Worm (Caenorhabditis elegans) whole organism, L4/young adult: ENCODE data around the gene W04G3.7.

Experiments
- W03F9.2 ChIP-seq: fragments of 150-350 bp; optimal IDR thresholded peaks from 2 replicates; lab custom pipeline; 2014; ENCODE audit warnings: missing biosample characterization, missing genetic modification characterization
- dao-5 ChIP-seq: sonication (generic microtip); optimal IDR thresholded peaks from 2 replicates; lab custom pipeline; 2016; ENCODE audit warnings: missing genotype, missing genetic modification characterization, moderate library complexity, missing compliant biosample characterization
- him-1 ChIP-seq: sonication (generic microtip); optimal IDR thresholded peaks from 2 replicates; lab custom pipeline; 2016; ENCODE audit warnings: missing genotype, missing genetic modification reagents, missing genetic modification characterization, missing compliant biosample characterization

W04G3.7 gene

DNA sequence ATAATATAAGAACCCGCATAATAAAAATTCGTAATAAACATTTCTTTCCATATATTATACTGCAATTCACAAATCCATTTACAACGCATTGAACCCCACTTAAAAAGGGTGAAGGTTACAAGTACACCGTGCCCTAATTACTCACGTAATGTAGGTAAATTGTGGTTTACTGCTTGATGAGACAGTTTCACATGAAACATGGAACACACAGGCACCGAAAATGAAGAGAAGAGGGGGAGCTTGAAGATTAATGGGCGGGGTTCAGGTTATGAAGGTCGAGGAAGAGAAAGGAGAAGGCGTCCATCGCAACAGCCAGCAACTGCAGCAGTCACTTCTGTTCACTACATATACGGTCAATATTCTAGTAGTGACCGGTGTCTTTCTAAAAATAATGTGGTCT lies 25.3 kb downstream of the W04G3.7 start, which contains the start of gene lpr-6:
Gene lpr-6 (plus strand): TSS at position 251 of the 400 bp plus-strand sequence.
- TF ChIP-seq dao-5 (tag; lab: Kevin White, UChicago) (no peak), him-1 (tag; lab: Kevin White, UChicago) (no peak), W03F9.2 (tag; lab: Kevin White, UChicago) (no peak)

DNA sequence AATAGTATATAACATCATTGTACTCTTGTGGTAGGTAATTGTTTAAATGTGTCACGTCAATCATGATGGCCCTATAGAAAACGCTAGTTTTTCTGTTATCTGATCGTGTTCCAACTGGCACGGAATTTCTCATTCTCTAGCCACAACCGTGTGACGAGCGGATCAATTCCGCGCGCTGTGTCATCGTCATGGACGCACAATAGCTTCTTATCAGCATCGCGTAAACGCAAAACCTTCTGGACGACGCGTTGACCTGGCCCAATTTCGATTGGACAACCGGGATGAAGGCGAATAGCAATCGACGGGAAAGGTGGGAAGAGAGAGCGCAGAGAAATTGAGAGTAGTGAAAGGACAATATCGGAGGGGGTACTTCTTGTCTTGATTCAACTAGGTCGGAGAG lies 28.0 kb downstream of the W04G3.7 start, which contains the start of gene lpr-3:
Gene lpr-3 (plus strand): TSS at position 374 of the 400 bp plus-strand sequence.
- TF ChIP-seq W03F9.2 (tag; lab: Kevin White, UChicago): no peak
- no peak for TF ChIP-seq him-1 (tag; lab: Kevin White, UChicago)
- no peak for TF ChIP-seq dao-5 (tag; lab: Kevin White, UChicago)

DNA sequence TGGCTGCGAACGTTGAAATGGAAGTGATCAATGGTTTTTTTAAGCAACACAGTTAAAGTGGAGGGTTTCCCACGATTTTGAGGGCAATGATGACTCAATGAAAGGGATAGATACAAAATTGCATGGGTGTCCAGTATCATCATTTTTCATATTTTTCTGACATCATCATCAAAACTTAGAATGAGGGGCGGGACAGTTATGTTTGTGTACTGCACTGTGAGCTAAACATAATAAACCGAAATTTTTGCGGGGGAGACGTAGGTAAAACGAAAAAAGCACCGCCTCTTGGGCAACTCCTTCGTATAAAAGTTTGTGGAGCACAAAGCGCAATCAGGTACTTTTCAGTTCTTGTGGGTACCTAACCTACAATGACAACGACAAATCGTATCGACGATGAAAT lies 31.4 kb downstream of the W04G3.7 start, which contains the start of gene C09F12.2:
Gene C09F12.2 (plus strand): TSS at position 301 of the 400 bp plus-strand sequence.
- TF ChIP-seq W03F9.2 (tag; lab: Kevin White, UChicago) (no peak), him-1 (tag; lab: Kevin White, UChicago) (no peak), dao-5 (tag; lab: Kevin White, UChicago) (no peak)

DNA sequence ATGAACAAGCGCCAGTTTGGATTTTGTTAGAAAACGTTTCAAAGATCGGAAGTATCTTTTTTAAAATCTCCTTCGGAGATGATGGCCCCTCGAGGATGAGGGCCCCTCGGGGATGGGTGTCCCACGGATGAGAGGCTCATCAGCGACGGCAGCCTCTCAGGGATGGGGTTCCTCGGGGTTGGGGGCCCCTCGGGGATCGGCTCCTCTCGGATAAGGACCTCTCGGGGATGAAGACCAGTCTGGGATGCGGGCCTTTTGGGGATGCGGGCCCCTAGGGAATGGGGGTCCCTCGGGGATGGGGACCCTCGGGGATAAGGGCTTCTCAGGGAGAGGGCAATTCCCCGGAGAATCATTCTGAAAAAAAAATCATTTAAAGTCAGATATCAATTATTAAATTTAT lies 34.7 kb downstream of the W04G3.7 start:
- no peak for TF ChIP-seq him-1 (tag; lab: Kevin White, UChicago)

DNA sequence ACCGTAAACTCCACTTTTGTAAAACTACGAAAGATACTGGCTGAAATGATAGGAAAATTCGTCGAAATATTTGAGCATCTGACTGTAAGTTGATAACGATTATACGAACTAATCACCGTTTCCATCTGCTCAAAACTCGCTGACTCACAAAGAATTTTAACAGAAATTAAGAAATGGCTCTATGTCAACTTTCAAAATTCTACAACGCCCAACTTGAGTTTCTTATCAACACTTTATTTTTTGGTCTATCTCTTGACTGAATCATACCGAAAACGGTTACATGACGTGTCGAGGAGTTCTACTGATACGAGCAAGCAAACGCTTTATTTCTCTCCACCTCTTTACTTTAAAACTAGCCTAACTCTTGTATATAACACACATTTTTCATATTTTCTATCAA lies 37.9 kb downstream of the W04G3.7 start, which contains the start of gene clc-1:
Gene clc-1 (plus strand): TSS at position 264 of the 400 bp plus-strand sequence.
- TF ChIP-seq dao-5 (tag; lab: Kevin White, UChicago): no peak
- no peak for TF ChIP-seq W03F9.2 (tag; lab: Kevin White, UChicago)
- TF ChIP-seq him-1 (tag; lab: Kevin White, UChicago): no peak

DNA sequence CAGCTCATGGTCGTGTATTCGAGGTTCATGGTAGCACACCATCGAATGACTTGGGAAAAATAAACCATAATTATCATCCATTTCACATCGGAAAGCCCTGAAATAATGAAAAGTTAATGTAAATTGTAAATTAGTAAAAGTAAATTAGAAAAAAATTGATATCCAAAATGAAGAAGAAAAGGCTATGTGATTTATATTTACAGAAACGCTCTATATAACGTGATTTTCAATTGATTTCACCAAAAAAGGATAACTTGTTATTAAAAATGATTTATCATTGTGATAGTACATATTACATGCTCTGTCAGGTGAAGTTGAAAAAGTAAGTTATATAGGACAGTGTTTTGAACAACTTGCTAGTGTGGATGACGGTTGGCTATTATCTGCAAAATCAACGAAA lies 42.3 kb downstream of the W04G3.7 start, which contains the start of gene C09F12.3:
Gene C09F12.3 (minus strand): TSS at position 101 of the 400 bp plus-strand sequence.
- TF ChIP-seq dao-5 (tag; lab: Kevin White, UChicago) (no peak), him-1 (tag; lab: Kevin White, UChicago) (no peak), W03F9.2 (tag; lab: Kevin White, UChicago) (no peak)

DNA sequence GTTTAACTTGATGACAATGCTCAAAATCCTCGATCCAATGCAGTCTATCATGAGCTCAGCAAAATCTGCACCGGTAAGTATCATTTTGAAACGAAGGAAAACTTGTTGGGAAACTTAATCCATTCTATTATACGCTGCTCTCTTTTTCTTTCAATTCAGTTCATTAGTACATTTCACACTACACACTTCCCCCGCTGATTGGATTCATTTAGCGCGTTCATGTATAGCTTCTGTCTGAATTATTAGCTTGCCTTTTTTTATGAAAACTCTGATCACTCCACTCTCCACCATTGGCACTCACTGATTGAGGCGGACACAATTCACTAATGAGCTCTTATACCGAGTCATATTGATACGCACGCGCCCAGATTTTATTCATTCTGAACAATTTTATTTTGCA lies 46.8 kb downstream of the W04G3.7 start:
- no peak for TF ChIP-seq him-1 (tag; lab: Kevin White, UChicago)
- TF ChIP-seq W03F9.2 (tag; lab: Kevin White, UChicago): no peak
- no peak for TF ChIP-seq dao-5 (tag; lab: Kevin White, UChicago)

DNA sequence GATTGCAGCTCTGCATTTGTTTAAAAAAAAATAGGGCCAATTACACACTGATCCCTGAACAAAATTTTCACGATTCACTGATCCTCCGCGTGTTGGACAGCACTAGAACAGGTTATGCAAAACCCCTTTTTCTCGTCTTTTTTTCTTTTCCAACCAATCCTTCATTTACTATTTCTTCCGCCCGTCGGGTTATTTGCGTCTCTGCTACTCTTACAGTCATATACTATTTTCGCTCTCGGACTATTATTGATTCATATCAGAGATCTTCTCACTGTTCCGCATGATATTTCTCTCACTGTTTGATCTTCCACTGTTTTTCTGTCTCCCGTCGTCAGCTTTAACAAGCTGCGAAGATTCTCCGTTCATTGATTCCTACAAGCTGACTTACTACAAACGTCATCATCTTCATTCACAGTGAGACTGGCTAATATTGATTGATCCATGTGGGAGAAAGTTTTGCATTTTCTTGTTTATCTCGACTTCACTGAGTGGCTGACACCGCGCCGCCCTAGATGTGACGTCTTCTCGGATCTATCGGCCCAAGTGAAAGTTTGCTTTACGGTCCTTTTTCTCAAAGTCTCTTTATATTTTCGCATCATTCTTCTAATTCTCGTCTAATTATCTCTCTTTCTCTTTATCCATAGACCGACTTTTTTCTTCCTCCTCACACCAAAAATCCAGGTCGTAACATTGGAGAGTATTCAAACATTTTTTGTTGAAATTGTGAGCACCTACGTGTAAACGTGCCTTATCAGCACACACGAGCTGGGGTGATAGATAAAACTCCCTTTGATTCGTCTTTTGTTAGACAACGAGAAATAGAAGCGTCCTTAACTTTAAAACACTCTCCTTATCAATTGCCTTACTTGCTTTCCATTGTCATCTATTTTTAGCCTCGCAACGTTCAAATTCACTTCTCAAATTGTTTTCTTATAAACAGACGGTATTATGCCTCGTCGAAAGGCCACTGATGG lies 48.7 kb downstream of the W04G3.7 start:
- TF ChIP-seq dao-5 (tag; lab: Kevin White, UChicago) (no peak), W03F9.2 (tag; lab: Kevin White, UChicago) (no peak), him-1 (tag; lab: Kevin White, UChicago) (no peak)

DNA sequence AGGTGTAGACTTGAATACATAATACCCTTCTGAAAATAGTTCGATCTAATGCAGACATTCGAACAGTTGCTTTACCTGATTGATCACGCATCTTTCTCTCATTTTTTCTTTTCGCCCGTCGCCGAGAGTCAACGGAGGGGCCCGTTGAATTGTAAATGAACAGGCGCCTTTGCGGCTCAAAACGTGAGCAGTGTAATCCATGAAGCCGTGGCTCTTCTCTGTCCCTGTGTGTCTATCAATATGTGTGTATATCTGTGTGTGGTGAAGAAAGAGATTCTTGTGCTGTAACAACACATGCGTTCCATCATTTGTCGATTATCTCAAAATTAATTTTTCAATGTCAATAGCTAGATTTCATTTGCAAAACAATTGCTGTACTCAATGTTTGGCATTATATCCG lies 49.5 kb downstream of the W04G3.7 start:
- TF ChIP-seq dao-5 (tag; lab: Kevin White, UChicago) (no peak), W03F9.2 (tag; lab: Kevin White, UChicago) (no peak), him-1 (tag; lab: Kevin White, UChicago) (no peak)

DNA sequence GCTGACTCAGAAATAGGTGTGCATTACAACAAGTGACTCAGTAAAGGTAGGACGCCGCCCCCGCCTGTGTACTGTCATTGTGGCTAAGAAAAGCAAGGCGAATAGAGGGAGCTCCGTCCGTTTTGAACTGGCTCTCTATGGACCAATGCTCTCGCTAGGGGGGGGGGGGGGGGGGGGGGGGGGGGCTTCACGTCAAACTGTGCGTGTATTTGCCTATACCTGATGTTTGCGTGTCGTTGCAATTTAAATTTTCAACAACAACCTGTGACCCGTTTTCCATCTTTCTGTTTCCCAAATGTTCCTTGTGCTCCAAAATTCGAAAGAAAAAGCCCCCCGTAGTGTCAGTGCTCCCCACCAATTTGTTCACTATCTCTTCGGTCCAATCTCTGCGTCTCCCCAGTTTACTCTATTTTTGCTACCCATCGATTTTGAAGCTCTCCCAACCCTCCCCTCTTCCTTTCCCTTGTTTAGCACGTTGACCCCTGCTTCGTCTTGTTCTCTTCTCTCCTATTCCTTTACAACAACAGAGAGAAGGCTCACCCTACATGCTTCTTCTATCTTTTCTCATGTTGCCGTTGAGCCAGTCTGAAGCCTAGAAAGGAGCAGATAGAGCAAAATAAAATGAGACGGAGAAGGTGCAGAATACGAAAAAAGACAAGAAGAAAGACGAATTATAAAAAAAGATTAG lies 50.5 kb downstream of the W04G3.7 start:
- TF ChIP-seq dao-5 (tag; lab: Kevin White, UChicago) (no peak), him-1 (tag; lab: Kevin White, UChicago) (peak; percentile 54)

DNA sequence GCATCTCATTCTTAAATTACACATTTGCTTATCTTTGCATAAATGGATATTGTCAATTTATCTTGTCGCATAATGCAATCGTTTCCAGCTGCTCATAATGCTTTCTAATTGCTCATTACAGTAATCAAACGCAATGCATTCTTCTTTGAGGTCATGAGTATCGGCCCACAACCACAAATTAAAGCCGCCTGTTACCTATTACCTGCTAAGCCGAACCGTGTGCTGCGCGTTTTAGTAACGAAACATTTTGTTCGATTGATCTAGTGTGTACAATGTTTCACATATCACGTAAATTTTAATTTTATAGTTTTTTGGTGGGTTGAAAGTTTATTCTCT lies 51.1 kb downstream of the W04G3.7 start:
- TF ChIP-seq him-1 (tag; lab: Kevin White, UChicago): no peak
- no peak for TF ChIP-seq dao-5 (tag; lab: Kevin White, UChicago)
- no peak for TF ChIP-seq W03F9.2 (tag; lab: Kevin White, UChicago)
